Fruit fly (Drosophila melanogaster) whole organism, embryonic: ENCODE measurements around the gene CG32488.
A peak's percentile ranks its signal among the peaks of the same experiment; 100 is the strongest.

Experiments
- Ada2b ChIP-seq: fragments of 200-800 bp; sonication (Bioruptor generic); IDR thresholded peaks from 2 replicates; pipeline ENCODE4 v1.3.6; 2022; ENCODE audit warnings: missing biosample characterization, missing genetic modification characterization
- Antp ChIP-seq: fragments of 200-800 bp; sonication (Bioruptor generic); optimal IDR thresholded peaks from 3 replicates; lab custom pipeline; 2016; ENCODE audit warnings: missing biosample characterization, missing genetic modification characterization
- Bgb ChIP-seq: fragments of 200-800 bp; sonication (Bioruptor generic); IDR thresholded peaks from 2 replicates; pipeline ENCODE4 v1.3.6; 2022; ENCODE audit warnings: missing biosample characterization, missing genetic modification characterization; ENCODE audit not compliant: partially characterized antibody
- C15 ChIP-seq: fragments of 200-800 bp; sonication (Bioruptor generic); IDR thresholded peaks from 3 replicates; pipeline ENCODE4 v1.3.6; 2022; ENCODE audit warnings: missing biosample characterization, missing genetic modification characterization
- CG1024 ChIP-seq: fragments of 200-800 bp; sonication (Bioruptor generic); IDR thresholded peaks from 2 replicates; pipeline ENCODE4 v1.3.6; 2022; ENCODE audit warnings: missing biosample characterization, missing genetic modification characterization
- CG10959 ChIP-seq: fragments of 200-800 bp; sonication (Bioruptor generic); IDR thresholded peaks from 2 replicates; pipeline ENCODE4 v1.3.6; 2022; ENCODE audit warnings: missing biosample characterization, missing genetic modification characterization
- CG13123 ChIP-seq: fragments of 200-800 bp; sonication (Bioruptor generic); optimal IDR thresholded peaks from 2 replicates; lab custom pipeline; 2016; ENCODE audit warnings: missing biosample characterization, missing genetic modification characterization
- CG16813 ChIP-seq: fragments of 200-800 bp; sonication (Bioruptor generic); IDR thresholded peaks from 3 replicates; pipeline ENCODE4 v1.3.6; 2022; ENCODE audit warnings: missing biosample characterization, missing genetic modification characterization; ENCODE audit not compliant: partially characterized antibody
- CG17829 ChIP-seq: fragments of 200-800 bp; optimal IDR thresholded peaks from 2 replicates; lab custom pipeline; 2019; ENCODE audit warnings: missing biosample characterization, mild to moderate bottlenecking, missing genetic modification characterization, moderate library complexity
- CG18599 ChIP-seq: fragments of 200-800 bp; sonication (Bioruptor generic); optimal IDR thresholded peaks from 3 replicates; lab custom pipeline; 2017; ENCODE audit warnings: missing biosample characterization, missing genetic modification characterization, mild to moderate bottlenecking, moderate library complexity, missing genetic modification reagents
- CG2678 ChIP-seq: fragments of 200-800 bp; sonication (Bioruptor generic); optimal IDR thresholded peaks from 3 replicates; lab custom pipeline; 2019; ENCODE audit warnings: missing biosample characterization, mild to moderate bottlenecking, missing genetic modification characterization, moderate library complexity
- CG31388 ChIP-seq: fragments of 200-800 bp; sonication (Bioruptor generic); optimal IDR thresholded peaks from 2 replicates; lab custom pipeline; 2016; ENCODE audit warnings: missing biosample characterization, missing genetic modification characterization
- CG32772 ChIP-seq: fragments of 200-800 bp; sonication (Bioruptor generic); IDR thresholded peaks from 2 replicates; pipeline ENCODE4 v1.3.6; 2022; ENCODE audit warnings: missing biosample characterization, missing genetic modification characterization
- Dbx ChIP-seq: fragments of 200-800 bp; sonication (Bioruptor generic); IDR thresholded peaks from 3 replicates; pipeline ENCODE4 v1.3.6; 2022; ENCODE audit warnings: missing biosample characterization, missing genetic modification characterization
- Dll ChIP-seq: fragments of 200-800 bp; sonication (Bioruptor generic); IDR thresholded peaks from 4 replicates; pipeline ENCODE4 v1.3.6; 2022; ENCODE audit warnings: missing biosample characterization, missing genetic modification characterization; ENCODE audit not compliant: partially characterized antibody
- Doc2 ChIP-seq: fragments of 200-800 bp; sonication (Bioruptor generic); IDR thresholded peaks from 2 replicates; pipeline ENCODE4 v1.3.6; 2022; ENCODE audit warnings: missing biosample characterization, missing genetic modification characterization
- Doc3 ChIP-seq: fragments of 200-800 bp; sonication (Bioruptor generic); IDR thresholded peaks from 3 replicates; pipeline ENCODE4 v1.3.6; 2022; ENCODE audit warnings: missing biosample characterization, missing genetic modification characterization; ENCODE audit not compliant: partially characterized antibody
- ERR ChIP-seq: fragments of 200-800 bp; sonication (Bioruptor generic); optimal IDR thresholded peaks from 2 replicates; lab custom pipeline; 2016; ENCODE audit warnings: missing biosample characterization, missing genetic modification characterization
- Ets65A ChIP-seq: fragments of 200-800 bp; sonication (Bioruptor generic); peaks from one replicate; lab custom pipeline; 2016; ENCODE audit warnings: missing biosample characterization, missing genetic modification characterization
- Gsc ChIP-seq: fragments of 200-800 bp; sonication (Bioruptor generic); IDR thresholded peaks from 2 replicates; pipeline ENCODE4 v1.3.6; 2022; ENCODE audit warnings: missing biosample characterization, missing genetic modification characterization
- Hr39 ChIP-seq: fragments of >200 bp; optimal IDR thresholded peaks from 2 replicates; lab custom pipeline; 2017
- Med ChIP-seq: fragments of 200-800 bp; sonication (Bioruptor generic); peaks from one replicate; lab custom pipeline; 2016; ENCODE audit warnings: missing biosample characterization, missing genetic modification characterization, mild to moderate bottlenecking, inconsistent platforms, moderate library complexity
- NFAT ChIP-seq: fragments of 200-800 bp; sonication (Bioruptor generic); IDR thresholded peaks from 2 replicates; pipeline ENCODE4 v1.3.6; 2022; ENCODE audit warnings: missing biosample characterization, missing genetic modification characterization
- PHDP ChIP-seq: fragments of 200-800 bp; sonication (Bioruptor generic); optimal IDR thresholded peaks from 3 replicates; lab custom pipeline; 2018; ENCODE audit warnings: missing biosample characterization, mild to moderate bottlenecking, missing genetic modification characterization, moderate library complexity
- Tbp ChIP-seq: fragments of >200 bp; optimal IDR thresholded peaks from 2 replicates; lab custom pipeline; 2018; ENCODE audit warnings: missing biosample characterization, missing genetic modification characterization
- Vsx1 ChIP-seq: fragments of 200-800 bp; sonication (Bioruptor generic); optimal IDR thresholded peaks from 2 replicates; lab custom pipeline; 2017; ENCODE audit warnings: missing biosample characterization, mild to moderate bottlenecking, missing genetic modification characterization, missing genetic modification reagents
- Xbp1 ChIP-seq: fragments of 200-800 bp; sonication (Bioruptor generic); optimal IDR thresholded peaks from 3 replicates; lab custom pipeline; 2016; ENCODE audit warnings: missing biosample characterization, mild to moderate bottlenecking, missing genetic modification characterization
- chm ChIP-seq: fragments of 200-800 bp; sonication (Bioruptor generic); IDR thresholded peaks from 2 replicates; pipeline ENCODE4 v1.3.6; 2022; ENCODE audit warnings: missing biosample characterization, missing genetic modification characterization
- croc ChIP-seq: fragments of 200-800 bp; sonication (Bioruptor generic); conservative IDR thresholded peaks from 3 replicates; pipeline ENCODE4 v1.3.6; 2022; ENCODE audit warnings: missing biosample characterization, missing genetic modification characterization
- da ChIP-seq: fragments of 200-800 bp; sonication (Bioruptor generic); optimal IDR thresholded peaks from 2 replicates; lab custom pipeline; 2016; ENCODE audit warnings: missing biosample characterization, missing genetic modification characterization
- dmrt11E ChIP-seq: fragments of 200-800 bp; sonication (Bioruptor generic); optimal IDR thresholded peaks from 3 replicates; lab custom pipeline; 2018; ENCODE audit warnings: missing biosample characterization, mild to moderate bottlenecking, missing genetic modification characterization, moderate library complexity
- dpn ChIP-seq, 2 experiments: fragments of 200-800 bp; sonication (Bioruptor generic); optimal IDR thresholded peaks; 3 replicates each; lab custom pipeline; 2016; ENCODE audit warnings: missing biosample characterization in 2 of 2, missing genetic modification characterization in 2 of 2
- ewg ChIP-seq: fragments of 200-800 bp; sonication (Bioruptor generic); optimal IDR thresholded peaks from 3 replicates; lab custom pipeline; 2017; ENCODE audit warnings: mild to moderate bottlenecking, missing biosample characterization, missing genetic modification reagents, missing genetic modification characterization
- eyg ChIP-seq: fragments of 200-800 bp; sonication (Bioruptor generic); optimal IDR thresholded peaks from 3 replicates; lab custom pipeline; 2016; ENCODE audit warnings: missing biosample characterization, missing genetic modification characterization
- h ChIP-seq: fragments of >200 bp; optimal IDR thresholded peaks from 2 replicates; lab custom pipeline; 2017
- lab ChIP-seq: fragments of 200-800 bp; sonication (Bioruptor generic); optimal IDR thresholded peaks from 3 replicates; lab custom pipeline; 2017; ENCODE audit warnings: missing biosample characterization, missing genetic modification characterization, mild to moderate bottlenecking, moderate library complexity, missing genetic modification reagents
- nau ChIP-seq: fragments of 200-800 bp; sonication (Bioruptor generic); optimal IDR thresholded peaks from 3 replicates; lab custom pipeline; 2017; ENCODE audit warnings: missing biosample characterization, mild to moderate bottlenecking, missing genetic modification characterization, missing genetic modification reagents
- nom ChIP-seq: fragments of 200-800 bp; sonication (Bioruptor generic); optimal IDR thresholded peaks from 2 replicates; lab custom pipeline; 2017; ENCODE audit warnings: missing biosample characterization, missing genetic modification characterization, mild to moderate bottlenecking, moderate library complexity, missing genetic modification reagents
- pita ChIP-seq: fragments of 200-800 bp; sonication (Bioruptor generic); optimal IDR thresholded peaks from 2 replicates; lab custom pipeline; 2017; ENCODE audit warnings: missing biosample characterization, mild to moderate bottlenecking, missing genetic modification characterization
- repo ChIP-seq: fragments of 200-800 bp; sonication (Bioruptor generic); optimal IDR thresholded peaks from 2 replicates; lab custom pipeline; 2016; ENCODE audit warnings: missing biosample characterization, missing genetic modification characterization
- shn ChIP-seq: fragments of 200-800 bp; sonication (Bioruptor generic); optimal IDR thresholded peaks from 3 replicates; lab custom pipeline; 2016; ENCODE audit warnings: missing biosample characterization, missing genetic modification characterization
- tx ChIP-seq: fragments of 200-800 bp; sonication (Bioruptor generic); optimal IDR thresholded peaks from 2 replicates; lab custom pipeline; 2016; ENCODE audit warnings: missing biosample characterization, missing genetic modification characterization
- unc-4 ChIP-seq: fragments of 200-800 bp; sonication (Bioruptor generic); IDR thresholded peaks from 2 replicates; pipeline ENCODE4 v1.3.6; 2022; ENCODE audit warnings: missing biosample characterization, missing genetic modification characterization; ENCODE audit not compliant: partially characterized antibody
- usp ChIP-seq: fragments of >200 bp; optimal IDR thresholded peaks from 2 replicates; lab custom pipeline; 2017; ENCODE audit warnings: missing biosample characterization, missing genetic modification characterization
- wek ChIP-seq: fragments of 200-800 bp; sonication (Bioruptor generic); optimal IDR thresholded peaks from 3 replicates; lab custom pipeline; 2018; ENCODE audit warnings: missing biosample characterization, mild to moderate bottlenecking, missing genetic modification characterization, moderate library complexity

The CG32488 gene

DNA sequence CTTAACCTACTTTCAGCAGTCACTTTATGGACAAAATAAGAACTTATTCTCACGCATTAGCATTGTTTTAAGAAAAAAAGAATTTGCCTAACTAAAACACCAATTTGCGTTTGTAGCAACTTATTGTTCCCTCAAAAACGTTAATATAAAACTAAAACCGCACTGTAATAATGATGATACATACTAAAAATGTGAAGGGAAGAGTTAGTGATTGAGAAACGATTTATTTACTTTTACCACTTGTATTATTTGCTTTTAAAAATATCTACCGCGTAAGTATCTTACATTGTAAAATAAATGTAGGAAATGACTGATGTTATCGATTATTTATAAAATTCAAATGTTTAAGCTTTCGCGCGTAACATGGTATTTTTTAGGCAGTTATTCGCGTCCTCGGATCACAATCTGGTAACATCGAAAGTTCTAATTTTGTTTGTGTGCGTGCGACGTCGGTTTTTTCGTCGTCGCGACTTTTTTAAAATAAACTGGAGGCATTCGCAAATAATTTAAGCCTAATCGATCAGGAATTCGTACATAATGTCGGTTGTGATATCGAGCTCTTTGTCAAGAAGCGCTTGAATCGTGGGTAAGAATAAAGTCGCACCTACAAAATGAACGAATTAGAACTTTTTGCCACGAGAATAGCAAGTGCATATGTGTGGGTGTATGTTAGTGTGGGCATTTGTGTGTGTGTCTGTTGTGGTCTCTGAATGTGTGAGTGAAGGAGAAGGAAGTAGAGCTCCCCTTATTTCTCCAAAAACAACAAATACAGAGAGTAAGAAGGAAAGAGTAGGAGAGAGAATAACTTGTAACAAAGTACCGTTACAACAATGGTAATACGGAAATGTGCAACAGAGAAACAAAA lies 19.1 kb upstream of the CG32488 start, which contains the start of gene CG2162 (continued):
- TF ChIP-seq CG16813 (GFP tag; lab: Robert Waterston, UW) (no peak), C15 (GFP tag; lab: Robert Waterston, UW) (no peak)

DNA sequence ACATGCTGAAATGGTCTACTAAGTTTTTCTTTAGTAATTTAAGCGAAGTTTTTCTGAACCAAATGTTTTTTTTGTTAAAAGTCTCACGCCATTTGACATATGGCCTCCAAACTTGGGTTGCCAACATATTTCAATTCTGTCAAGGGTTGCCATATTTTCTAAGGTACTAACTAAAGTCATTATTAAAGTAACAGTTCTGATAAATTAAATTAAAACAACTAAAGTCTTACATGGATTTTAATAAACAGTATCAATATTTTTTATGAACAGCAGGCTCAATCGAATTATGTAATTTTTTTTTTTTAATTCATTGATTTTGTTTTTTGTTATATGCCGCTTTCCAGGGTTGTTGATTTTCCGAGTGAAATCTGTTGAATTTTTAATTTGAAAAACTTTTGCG lies 10.6 kb upstream of the CG32488 start, which contains the start of gene aly:
Gene aly, minus strand, starts transcription at position 101 of the 400 bp plus-strand sequence.
- no peak for TF ChIP-seq CG10959
- no peak for TF ChIP-seq Doc2
- TF ChIP-seq Vsx1 (GFP tag; lab: Kevin White, UChicago), result no peak
- no peak for TF ChIP-seq NFAT (GFP tag; lab: Robert Waterston, UW)
- no peak for TF ChIP-seq Tbp (GFP tag; lab: Kevin White, UChicago)
- no peak for TF ChIP-seq croc (GFP tag; lab: Robert Waterston, UW)
- TF ChIP-seq tx (GFP tag; lab: Kevin White, UChicago), result no peak
- TF ChIP-seq Ets65A (GFP tag; lab: Kevin White, UChicago), result peak; percentile 31

DNA sequence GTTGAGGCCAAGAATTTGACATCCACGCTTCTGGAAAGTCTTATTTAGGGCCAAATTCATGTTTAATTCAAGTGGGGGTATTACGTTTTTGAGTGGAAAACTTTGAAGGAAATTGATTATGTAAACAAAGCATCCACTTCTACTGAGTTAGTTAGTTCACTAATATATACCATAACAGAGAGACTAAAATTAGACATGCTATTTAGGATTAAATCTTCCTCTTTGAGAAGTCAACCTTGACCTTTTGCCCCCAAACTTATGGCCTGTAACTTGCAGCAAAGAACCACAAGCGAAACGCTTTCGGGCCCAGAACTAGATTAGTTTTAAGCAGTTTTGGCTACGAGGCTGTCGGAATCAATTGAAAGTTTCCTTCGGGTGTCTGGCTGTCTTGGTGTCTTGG lies 1.3 kb upstream of the CG32488 start, which contains the start of gene CG32487:
Gene CG32487, minus strand, starts transcription at position 101 of the 400 bp plus-strand sequence.
- no peak for TF ChIP-seq CG17829 (tag; lab: Kevin White, UChicago)
- no peak for TF ChIP-seq CG13123 (GFP tag; lab: Kevin White, UChicago)
- no peak for TF ChIP-seq Gsc (GFP tag; lab: Robert Waterston, UW)

DNA sequence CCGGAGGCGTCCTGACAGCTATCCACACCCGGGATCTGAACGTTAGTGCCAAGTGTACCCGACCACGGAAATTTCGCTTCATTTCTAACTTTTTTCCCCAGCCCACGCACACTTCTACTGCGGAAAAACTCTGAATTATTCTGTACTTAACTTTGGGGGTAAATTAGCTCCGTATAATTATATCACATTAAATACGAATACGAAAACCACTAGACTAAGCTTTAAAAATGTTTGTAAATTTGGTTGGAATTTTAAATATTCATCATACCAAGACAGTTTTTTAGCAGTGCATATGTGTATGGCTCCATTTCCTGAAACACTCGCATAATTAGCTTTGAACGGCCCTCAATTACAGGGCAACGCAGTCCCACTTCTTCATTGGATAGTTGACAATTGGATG lies 2.4 kb downstream of the CG32488 start:
- TF ChIP-seq da (no peak), nom (GFP tag; lab: Kevin White, UChicago) (no peak), Antp (GFP tag; lab: Kevin White, UChicago) (no peak), unc-4 (GFP tag; lab: Robert Waterston, UW) (no peak), h (lab: Kevin White, UChicago) (no peak), Dbx (GFP tag; lab: Robert Waterston, UW) (0 out of 3 replicates have a peak, but pooled peaks have one; percentile 14), wek (no peak), Dll (GFP tag; lab: Robert Waterston, UW) (no peak), Xbp1 (GFP tag; lab: Kevin White, UChicago) (no peak), Doc2 (no peak), Ada2b (GFP tag; lab: Robert Waterston, UW) (no peak), shn (GFP tag; lab: Kevin White, UChicago) (no peak), dpn (GFP tag; optimal IDR thresholded peaks at IDR 0.05; lab: Kevin White, UChicago) (no peak), ERR (GFP tag; lab: Kevin White, UChicago) (no peak), nau (GFP tag; lab: Kevin White, UChicago) (no peak), dmrt11E (tag; lab: Kevin White, UChicago) (no peak), CG31388 (no peak), CG32772 (GFP tag; lab: Robert Waterston, UW) (no peak), Bgb (GFP tag; lab: Robert Waterston, UW) (no peak), Ets65A (GFP tag; lab: Kevin White, UChicago) (peak; percentile 69), Doc3 (GFP tag; lab: Robert Waterston, UW) (no peak), CG1024 (GFP tag; lab: Robert Waterston, UW) (no peak), Med (no peak), chm (GFP tag; lab: Robert Waterston, UW) (no peak), usp (GFP tag; lab: Kevin White, UChicago) (no peak), Hr39 (lab: Kevin White, UChicago) (no peak), lab (GFP tag; lab: Kevin White, UChicago) (peak; percentile 15), CG18599 (GFP tag; lab: Kevin White, UChicago) (peak; percentile 42), PHDP (tag; lab: Kevin White, UChicago) (no peak), CG2678 (tag; lab: Kevin White, UChicago) (peak; percentile 7), repo (no peak), eyg (GFP tag; lab: Kevin White, UChicago) (no peak), ewg (no peak), pita (GFP tag; lab: Kevin White, UChicago) (no peak)
